Worm (Caenorhabditis elegans): Measurements from ENCODE around the gene ceh-62.

ceh-62 gene

DNA sequence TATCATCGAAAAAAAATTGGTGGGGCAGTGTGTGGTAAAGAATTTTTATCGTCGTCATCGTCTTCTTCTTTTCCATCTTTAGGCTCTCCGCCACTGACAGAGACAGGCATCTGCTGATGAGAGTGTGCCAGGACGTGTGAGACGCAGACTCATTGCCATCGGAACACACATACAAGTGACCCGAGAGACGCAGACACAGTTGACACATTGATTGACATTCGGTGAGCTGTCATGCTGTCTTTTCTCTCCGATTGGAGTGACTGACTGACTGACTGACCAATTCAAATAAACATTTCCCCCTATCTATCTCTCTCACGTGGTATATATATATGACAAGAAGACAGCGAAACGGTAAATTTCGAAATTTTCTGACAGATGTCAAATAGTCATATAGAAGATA lies 45.6 kb downstream of the ceh-62 start:
- TF ChIP-seq unc-62 (GFP tag; optimal IDR thresholded peaks at IDR 0.05), result no peak

DNA sequence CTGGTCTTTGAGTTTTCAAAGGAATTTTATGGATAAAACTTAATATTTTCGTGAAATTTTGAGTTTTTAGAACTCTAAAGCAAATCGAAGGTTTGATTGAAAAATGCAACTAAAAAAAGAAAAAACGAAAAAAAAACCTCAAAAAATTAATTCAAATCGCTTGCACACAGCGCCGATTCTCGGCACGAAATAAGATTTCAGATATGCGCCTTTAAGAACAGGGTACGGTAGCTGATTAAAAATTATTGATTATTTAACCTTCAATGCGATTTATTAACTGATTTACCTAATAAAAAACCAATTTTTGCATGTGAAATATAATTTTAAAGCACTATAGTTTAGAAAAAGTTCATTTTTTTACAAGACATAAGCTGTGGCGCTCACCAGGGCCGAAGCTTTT lies 47.3 kb downstream of the ceh-62 start:
- no peak for TF ChIP-seq unc-62 (GFP tag; optimal IDR thresholded peaks at IDR 0.05)

DNA sequence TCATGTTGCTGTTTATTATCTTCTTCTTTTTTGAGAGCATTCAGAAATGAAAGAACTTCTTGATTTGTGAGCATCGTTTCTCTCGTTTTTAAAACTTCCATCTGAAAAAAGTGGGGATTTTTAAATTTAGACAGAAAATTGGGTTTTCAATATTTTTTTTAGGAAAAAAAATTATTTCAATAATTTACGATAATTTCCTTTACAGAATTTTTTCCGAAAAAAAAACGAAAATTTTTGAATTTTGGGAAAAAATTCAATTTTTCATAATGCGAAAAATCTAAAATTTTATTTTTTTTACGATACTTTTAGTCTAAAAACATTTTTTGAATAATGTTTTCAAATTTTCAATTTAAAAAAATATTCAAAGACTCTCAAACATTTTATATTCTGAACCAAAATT lies 51.5 kb downstream of the ceh-62 start, which contains the start of gene M106.7:
TSS of gene M106.7 (minus strand) at position 101 of the 400 bp plus-strand sequence.
- TF ChIP-seq unc-62 (GFP tag; optimal IDR thresholded peaks at IDR 0.05), result no peak
